Worm (Caenorhabditis elegans): ENCODE measurements around the gene F08F1.9.
A peak's percentile ranks its signal among the peaks of the same experiment; 100 is the strongest.

Gene F08F1.9

DNA sequence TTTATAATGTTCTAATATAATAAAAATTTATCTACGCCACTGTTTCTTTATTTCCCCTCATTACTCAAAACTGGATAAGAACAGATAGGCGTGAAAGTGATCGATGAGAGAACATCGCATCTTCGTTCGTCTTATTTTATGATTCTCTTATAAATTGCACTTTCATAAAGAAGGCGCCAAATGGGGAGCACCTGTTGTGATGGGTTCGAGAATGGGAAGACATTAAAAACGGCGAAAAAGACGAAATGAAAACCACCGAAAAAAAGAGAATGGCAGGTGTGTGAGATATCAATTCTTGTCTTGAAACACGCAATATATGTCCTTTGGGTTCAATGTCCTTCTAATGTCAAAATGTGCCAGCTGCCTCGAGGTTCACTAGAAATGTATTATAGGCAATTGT, 16.4 kb downstream of the F08F1.9 start:
- TF ChIP-seq F39B2.1 (GFP tag; IDR thresholded peaks at IDR 0.05) (no peak), ztf-6 (GFP tag; IDR thresholded peaks at IDR 0.05) (no peak), aptf-3 (GFP tag; IDR thresholded peaks at IDR 0.05) (no peak), ceh-27 (GFP tag; optimal IDR thresholded peaks at IDR 0.05) (no peak), ztf-28 (GFP tag; IDR thresholded peaks at IDR 0.05) (no peak), hmg-20 (GFP tag; IDR thresholded peaks at IDR 0.05) (no peak), aptf-2 (GFP tag; conservative IDR thresholded peaks at IDR 0.05) (no peak), Y53F4B.3 (GFP tag; IDR thresholded peaks at IDR 0.05) (no peak), attf-3 (GFP tag; conservative IDR thresholded peaks at IDR 0.05) (no peak), ets-4 (GFP tag; optimal IDR thresholded peaks at IDR 0.05) (no peak), egrh-3 (GFP tag; IDR thresholded peaks at IDR 0.05) (no peak), dpl-1 (GFP tag; optimal IDR thresholded peaks at IDR 0.05) (no peak)

DNA sequence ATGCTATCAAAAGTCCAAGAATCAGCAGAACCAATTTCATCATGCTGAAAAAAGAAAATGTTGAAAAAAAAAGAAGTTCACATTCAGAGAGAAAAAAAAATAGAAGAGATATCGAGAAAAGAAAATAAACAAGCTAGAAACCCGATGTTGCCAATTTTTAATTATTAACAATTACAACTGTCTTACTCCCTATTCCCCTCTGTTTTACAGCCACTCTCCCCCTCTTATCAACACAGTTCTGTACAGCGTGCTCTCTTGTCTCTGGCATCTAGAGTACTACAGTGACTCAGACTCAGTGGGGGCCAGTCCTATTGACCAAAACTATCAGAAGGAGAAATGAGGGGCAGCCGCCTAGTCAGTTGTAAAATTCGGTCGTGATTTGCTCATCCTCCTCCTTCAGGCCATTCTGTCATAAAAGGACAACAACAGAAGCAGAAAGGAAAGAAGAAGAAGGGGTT, 18.1 kb downstream of the F08F1.9 start, which contains the start of gene wrk-1:
wrk-1 (minus strand) TSS at position 51 of the 458 bp plus-strand sequence.
- TF ChIP-seq cebp-2 (GFP tag; IDR thresholded peaks at IDR 0.05) (no peak), ceh-40 (GFP tag; IDR thresholded peaks at IDR 0.05) (no peak), nhr-80 (tag; optimal IDR thresholded peaks at IDR 0.05) (peak; percentile 65), nhr-90 (tag; optimal IDR thresholded peaks at IDR 0.05) (no peak), snpc-1.1 (tag; optimal IDR thresholded peaks at IDR 0.05; ENCODE audit: insufficient read depth) (no peak), dox-1 (GFP tag; IDR thresholded peaks at IDR 0.05) (peak; percentile 40; the same call in 1 of the 2 replicates), let-607 (tag; optimal IDR thresholded peaks at IDR 0.05) (no peak)

DNA sequence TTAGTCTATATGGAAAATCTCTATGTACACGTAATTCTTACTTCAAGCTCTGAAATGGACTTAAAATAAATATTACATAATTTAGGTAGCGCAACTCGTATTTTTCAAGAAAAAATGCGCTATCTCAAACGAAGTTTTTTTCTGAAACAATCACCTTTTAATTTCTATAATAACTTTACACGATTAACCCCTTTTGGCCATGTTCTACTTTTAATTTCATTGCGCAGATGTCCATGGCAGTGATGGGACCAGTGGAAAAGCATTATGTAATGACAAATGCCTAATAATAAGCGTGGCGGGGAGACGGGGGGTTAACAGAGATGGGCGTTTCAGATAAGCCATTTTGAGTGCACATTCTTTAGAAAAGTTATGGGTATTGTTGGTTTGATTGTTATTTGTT, 19.1 kb downstream of the F08F1.9 start:
- TF ChIP-seq mxl-1 (tag; optimal IDR thresholded peaks at IDR 0.05) (no peak), nfya-2 (GFP tag; IDR thresholded peaks at IDR 0.05) (no peak), tbp1 (GFP tag; optimal IDR thresholded peaks at IDR 0.05) (no peak), Y79H2A.3 (GFP tag; conservative IDR thresholded peaks at IDR 0.05) (no peak), Y53G8AR.9 (GFP tag; conservative IDR thresholded peaks at IDR 0.05) (no peak), ztf-6 (GFP tag; IDR thresholded peaks at IDR 0.05) (no peak), Y95B8A.8 (GFP tag; IDR thresholded peaks at IDR 0.05) (no peak), B0035.1 (tag; optimal IDR thresholded peaks at IDR 0.05) (no peak), ceh-27 (GFP tag; optimal IDR thresholded peaks at IDR 0.05) (no peak), die-1 (tag; optimal IDR thresholded peaks at IDR 0.05) (no peak), egl-44 (GFP tag; IDR thresholded peaks at IDR 0.05) (no peak), ceh-79 (tag; optimal IDR thresholded peaks at IDR 0.05) (no peak)

DNA sequence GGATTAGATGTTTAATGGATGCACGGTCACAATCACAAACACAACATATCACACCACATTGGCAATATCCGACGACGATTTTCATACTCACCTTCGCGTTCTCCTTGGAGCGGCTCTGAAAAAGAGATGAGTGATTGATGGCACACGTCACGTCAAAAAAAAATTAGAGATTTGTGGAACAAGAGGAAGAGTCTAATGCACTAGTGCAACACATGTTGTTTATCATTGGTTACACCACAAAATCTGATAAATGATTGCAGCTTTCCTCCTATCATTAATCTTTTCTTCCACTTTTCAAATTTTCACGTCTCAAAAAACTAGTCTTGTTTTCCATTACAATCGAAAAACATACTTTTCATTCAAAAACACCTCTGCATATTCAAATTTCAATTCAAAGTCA, 20.1 kb downstream of the F08F1.9 start:
- no peak for TF ChIP-seq rpc-1 (optimal IDR thresholded peaks at IDR 0.05)
- no peak for TF ChIP-seq rpc-1 (tag; optimal IDR thresholded peaks at IDR 0.05)
- no peak for TF ChIP-seq xnd-1 (tag; optimal IDR thresholded peaks at IDR 0.05)
- no peak for TF ChIP-seq ztf-3 (GFP tag; optimal IDR thresholded peaks at IDR 0.05)
- TF ChIP-seq zfh-2 (GFP tag; conservative IDR thresholded peaks at IDR 0.05): no peak
- no peak for TF ChIP-seq hsf-1 (GFP tag; IDR thresholded peaks at IDR 0.05)
- no peak for TF ChIP-seq hlh-26 (GFP tag; conservative IDR thresholded peaks at IDR 0.05)
- no peak for TF ChIP-seq ceh-58 (GFP tag; IDR thresholded peaks at IDR 0.05)
